Worm (Caenorhabditis elegans): ENCODE measurements around the gene tmbi-4.

DNA sequence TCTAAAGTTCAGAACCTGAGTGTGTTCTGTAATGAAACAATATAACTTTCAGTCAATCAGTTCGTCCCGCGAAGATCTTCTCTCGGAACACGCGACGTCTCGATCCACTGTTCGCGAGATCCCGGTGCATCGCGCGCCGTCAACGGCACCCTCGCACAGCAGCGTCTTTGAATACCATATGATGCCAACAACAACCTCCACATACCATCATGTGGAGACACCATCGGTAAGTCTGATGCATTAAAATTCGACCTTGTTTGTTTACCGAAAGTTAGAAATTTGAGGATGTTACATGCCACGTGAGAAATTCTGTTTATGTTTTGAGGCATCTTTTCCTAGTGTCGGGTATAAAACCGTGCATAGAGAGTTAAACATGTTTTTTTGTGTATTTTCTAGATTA, 46.9 kb upstream of the tmbi-4 start:
- no peak for TF ChIP-seq lin-13 (GFP tag; optimal IDR thresholded peaks at IDR 0.05)
- TF ChIP-seq fkh-10 (GFP tag; optimal IDR thresholded peaks at IDR 0.05): no peak
- no peak for TF ChIP-seq unc-30 (tag; optimal IDR thresholded peaks at IDR 0.05)
- TF ChIP-seq hlh-4 (tag; optimal IDR thresholded peaks at IDR 0.05): no peak
- TF ChIP-seq hpl-2 (GFP tag; optimal IDR thresholded peaks at IDR 0.05): no peak
- peak; percentile 8 for TF ChIP-seq nhr-71 (tag; optimal IDR thresholded peaks at IDR 0.05)
- TF ChIP-seq ceh-90 (tag; optimal IDR thresholded peaks at IDR 0.05): no peak
- TF ChIP-seq zag-1 (tag; optimal IDR thresholded peaks at IDR 0.05): no peak
- TF ChIP-seq ztf-4 (tag; optimal IDR thresholded peaks at IDR 0.05): no peak

Measured in whole organism, L1 larva.